Worm (Caenorhabditis elegans): Measurements from ENCODE around the gene ddo-1.

DNA sequence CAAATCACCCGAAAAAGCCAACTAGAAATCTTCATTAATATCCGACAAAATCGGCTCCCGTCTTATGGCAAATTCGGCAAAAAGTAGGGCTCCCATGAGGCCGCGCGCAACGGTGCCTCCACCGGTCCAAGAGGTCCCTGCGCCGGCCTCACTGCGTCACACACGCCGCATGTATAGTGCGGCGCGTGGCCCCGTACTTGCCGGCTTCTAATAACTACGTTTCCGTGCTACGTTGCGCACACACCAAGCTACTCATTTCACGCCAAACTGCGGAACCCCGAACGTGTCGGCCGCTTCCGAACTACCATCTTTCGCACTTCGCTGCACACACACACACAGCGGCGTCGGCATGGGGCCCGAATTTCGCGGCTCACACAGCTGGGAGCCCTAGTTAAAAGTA, 42.7 kb upstream of the ddo-1 start:
- no peak for TF ChIP-seq ZK546.5 (tag; optimal IDR thresholded peaks at IDR 0.05)
- TF ChIP-seq ama-1 (optimal IDR thresholded peaks at IDR 0.05) = no peak
- no peak for TF ChIP-seq snpc-4 (tag; optimal IDR thresholded peaks at IDR 0.05)
- no peak for TF ChIP-seq unc-39 (tag; optimal IDR thresholded peaks at IDR 0.05)
- no peak for TF ChIP-seq elt-1 (tag; optimal IDR thresholded peaks at IDR 0.05)
- no peak for TF ChIP-seq skn-1 (tag; optimal IDR thresholded peaks at IDR 0.05)
- no peak for TF ChIP-seq nhr-11 (tag; optimal IDR thresholded peaks at IDR 0.05)
- TF ChIP-seq mdl-1 (tag; optimal IDR thresholded peaks at IDR 0.05) = no peak
- TF ChIP-seq unc-62 (GFP tag; optimal IDR thresholded peaks at IDR 0.05) = no peak
- TF ChIP-seq egl-27 (tag; optimal IDR thresholded peaks at IDR 0.05) = no peak
- TF ChIP-seq zag-1 (tag; optimal IDR thresholded peaks at IDR 0.05) = no peak
- TF ChIP-seq sma-3 (GFP tag; optimal IDR thresholded peaks at IDR 0.05) = no peak
